Worm (Caenorhabditis elegans): ENCODE measurements around the gene nhr-121.

nhr-121 gene

DNA sequence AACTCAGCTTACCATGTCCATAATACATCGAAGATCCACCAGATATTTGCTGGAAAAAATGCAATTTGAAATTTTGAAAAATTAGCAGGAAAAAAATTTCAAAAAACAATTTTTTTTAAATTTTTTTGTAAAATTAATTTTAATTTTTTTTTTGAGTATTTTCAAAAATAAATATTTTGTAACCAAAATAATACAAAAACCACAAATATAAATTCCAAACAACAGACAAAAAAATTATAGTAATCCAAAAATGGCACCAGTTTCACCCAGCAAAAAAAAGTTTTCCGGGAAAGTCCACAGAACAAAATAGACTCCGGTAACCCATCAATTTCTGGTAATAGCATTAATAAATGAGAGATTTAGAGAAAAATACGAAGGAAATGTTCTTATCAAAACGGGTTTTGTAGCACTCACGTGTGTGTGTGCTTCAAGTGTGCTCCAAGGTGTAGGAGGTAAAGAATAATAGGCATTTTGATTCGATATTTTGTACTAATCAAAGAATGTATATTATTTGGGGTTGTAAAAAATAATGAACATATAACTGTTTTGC is at the start of gene nhr-121:
Gene nhr-121, minus strand, starts transcription at position 51 of the 550 bp plus-strand sequence.
- TF ChIP-seq unc-62 (GFP tag; optimal IDR thresholded peaks at IDR 0.05) (no peak), ceh-9 (tag; optimal IDR thresholded peaks at IDR 0.05) (no peak), pha-4 (tag; optimal IDR thresholded peaks at IDR 0.05) (peak; percentile 39), jun-1 (tag; optimal IDR thresholded peaks at IDR 0.05) (peak; percentile 21), elt-2 (tag; optimal IDR thresholded peaks at IDR 0.05) (peak; percentile 82), pqm-1 (tag; optimal IDR thresholded peaks at IDR 0.05) (peak; percentile 97)

DNA sequence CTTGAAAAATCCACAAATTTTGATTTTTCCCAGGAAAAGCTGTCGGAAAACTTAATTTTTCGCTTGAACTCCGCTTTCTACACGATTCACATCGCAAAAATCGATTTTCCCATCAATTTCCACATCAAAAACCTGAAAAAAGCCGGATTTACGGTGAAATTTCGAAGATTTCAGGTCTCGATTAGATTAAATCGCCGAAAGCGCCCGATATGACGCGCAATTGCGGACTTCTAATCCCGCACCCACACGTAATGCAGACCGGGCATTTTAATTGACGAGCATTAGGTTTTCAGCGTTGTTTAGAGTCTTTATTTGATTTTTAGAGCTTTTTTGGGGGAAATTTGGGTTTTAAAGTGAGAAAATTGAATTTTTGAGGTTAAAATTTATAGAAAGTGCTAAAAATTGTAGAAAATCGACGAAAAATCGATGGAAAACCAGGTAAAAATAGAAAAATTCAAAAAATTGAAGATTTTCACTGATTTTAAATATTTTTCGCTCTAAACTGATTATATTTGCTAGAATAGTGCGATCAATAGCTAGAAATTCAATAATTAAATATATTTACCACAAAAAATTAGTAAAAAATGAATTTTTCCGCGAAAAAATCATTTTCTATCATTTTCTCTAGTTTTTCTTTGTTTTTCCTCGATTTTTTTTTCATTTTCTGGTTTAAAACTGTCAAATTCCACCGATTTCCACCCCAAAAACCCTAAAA is 32.6 kb upstream of the nhr-121 start, which contains the start of gene Y54F10AL.1:
Gene Y54F10AL.1, plus strand, starts transcription at position 665 of the 715 bp plus-strand sequence.
- TF ChIP-seq lin-15B (tag; optimal IDR thresholded peaks at IDR 0.05): peak; percentile 39
- no peak for TF ChIP-seq snpc-4 (tag; optimal IDR thresholded peaks at IDR 0.05)
- TF ChIP-seq fkh-2 (tag; optimal IDR thresholded peaks at IDR 0.05): no peak
- TF ChIP-seq fkh-10 (GFP tag; optimal IDR thresholded peaks at IDR 0.05): no peak
- TF ChIP-seq ztf-4 (tag; optimal IDR thresholded peaks at IDR 0.05): no peak
- TF ChIP-seq nfya-1 (tag; optimal IDR thresholded peaks at IDR 0.05; ENCODE audit: insufficient read depth): peak; percentile 2
- TF ChIP-seq ceh-28 (tag; optimal IDR thresholded peaks at IDR 0.05): no peak
- peak; percentile 2 for TF ChIP-seq nhr-23 (tag; optimal IDR thresholded peaks at IDR 0.05)

DNA sequence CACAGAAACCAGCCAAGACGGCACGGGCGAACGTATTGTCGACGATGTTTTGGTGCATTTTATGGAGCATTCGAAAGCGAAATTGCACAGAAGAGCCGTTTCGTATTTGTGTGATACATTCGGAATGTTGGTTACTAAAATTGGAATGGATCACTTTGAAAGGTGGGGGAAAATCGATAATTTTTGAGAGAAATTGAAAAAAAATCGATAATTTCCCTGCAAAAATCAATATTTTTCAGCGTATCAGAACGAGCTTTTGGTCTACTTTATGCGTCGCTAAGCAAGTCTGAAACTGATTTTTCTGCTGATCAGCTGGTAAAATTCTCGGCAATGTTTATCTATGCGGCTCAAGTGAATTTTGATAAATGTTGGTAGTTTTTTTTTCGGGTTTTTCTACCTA is 28.1 kb upstream of the nhr-121 start:
- peak; percentile 78 for TF ChIP-seq ceh-28 (tag; optimal IDR thresholded peaks at IDR 0.05)
- no peak for TF ChIP-seq ceh-16 (tag; optimal IDR thresholded peaks at IDR 0.05)
- no peak for TF ChIP-seq ceh-82 (tag; optimal IDR thresholded peaks at IDR 0.05)
- TF ChIP-seq mml-1 (tag; optimal IDR thresholded peaks at IDR 0.05): no peak

DNA sequence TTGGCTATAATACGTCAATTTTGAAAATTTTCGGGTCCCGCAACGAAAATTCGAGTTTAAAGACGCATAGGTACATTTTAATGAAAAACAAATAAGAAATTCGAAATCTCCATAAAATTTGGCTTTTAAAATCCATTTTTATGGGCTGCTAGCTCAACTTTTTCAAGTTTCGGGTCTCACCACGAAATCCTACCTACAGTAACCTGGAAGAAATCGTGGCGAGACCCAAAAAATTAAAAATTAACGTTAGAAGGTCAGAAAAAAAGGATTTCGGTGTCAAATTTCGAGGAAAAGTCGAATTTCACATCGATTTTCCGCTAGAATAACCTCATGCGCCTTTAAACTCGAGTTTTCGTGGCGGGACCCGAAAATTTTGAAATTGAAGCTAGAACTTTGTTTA is 27.6 kb upstream of the nhr-121 start:
- TF ChIP-seq R02D3.7 (tag; optimal IDR thresholded peaks at IDR 0.05) (no peak), hmg-11 (tag; optimal IDR thresholded peaks at IDR 0.05) (no peak), elt-2 (tag; optimal IDR thresholded peaks at IDR 0.05) (no peak), fkh-2 (tag; optimal IDR thresholded peaks at IDR 0.05) (no peak), daf-12 (tag; optimal IDR thresholded peaks at IDR 0.05) (no peak), snpc-4 (tag; optimal IDR thresholded peaks at IDR 0.05) (no peak), egl-27 (tag; optimal IDR thresholded peaks at IDR 0.05) (no peak), nhr-23 (tag; optimal IDR thresholded peaks at IDR 0.05) (no peak), ceh-16 (tag; optimal IDR thresholded peaks at IDR 0.05) (no peak), lin-15B (tag; optimal IDR thresholded peaks at IDR 0.05) (no peak), ZK546.5 (tag; optimal IDR thresholded peaks at IDR 0.05) (no peak), elt-3 (tag; optimal IDR thresholded peaks at IDR 0.05) (no peak), pqm-1 (tag; optimal IDR thresholded peaks at IDR 0.05) (no peak), ztf-11 (tag; optimal IDR thresholded peaks at IDR 0.05) (no peak), skn-1 (tag; optimal IDR thresholded peaks at IDR 0.05) (no peak), ceh-28 (tag; optimal IDR thresholded peaks at IDR 0.05) (no peak), ztf-4 (tag; optimal IDR thresholded peaks at IDR 0.05) (no peak), lsy-12 (tag; optimal IDR thresholded peaks at IDR 0.05) (no peak), aly-2 (tag; optimal IDR thresholded peaks at IDR 0.05) (no peak), nhr-28 (tag; optimal IDR thresholded peaks at IDR 0.05) (no peak)

DNA sequence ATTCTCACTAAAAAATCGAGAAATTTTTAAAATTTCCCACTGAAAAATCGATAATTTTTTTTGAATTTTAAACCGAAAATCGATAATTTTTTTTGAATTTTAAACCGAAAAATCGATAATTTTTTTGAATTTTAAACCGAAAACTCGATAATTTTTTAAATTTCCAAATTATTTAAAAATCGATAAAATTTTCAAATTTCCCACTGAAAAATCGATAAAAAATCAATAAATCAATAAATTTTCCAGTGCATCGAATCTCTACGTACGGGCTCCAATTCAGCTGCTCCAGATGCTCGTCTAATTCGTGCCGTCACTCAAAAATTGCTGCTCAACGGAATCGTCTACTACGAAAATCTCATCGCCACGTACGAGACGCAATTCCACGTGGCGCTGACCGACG is 24.0 kb upstream of the nhr-121 start:
- TF ChIP-seq ceh-16 (tag; optimal IDR thresholded peaks at IDR 0.05) (no peak), ceh-28 (tag; optimal IDR thresholded peaks at IDR 0.05) (peak; percentile 97), jun-1 (tag; optimal IDR thresholded peaks at IDR 0.05) (no peak), lin-15B (tag; optimal IDR thresholded peaks at IDR 0.05) (no peak), sea-2 (GFP tag; optimal IDR thresholded peaks at IDR 0.05) (no peak), lsy-12 (tag; optimal IDR thresholded peaks at IDR 0.05) (no peak), zag-1 (tag; optimal IDR thresholded peaks at IDR 0.05) (no peak), fkh-10 (GFP tag; optimal IDR thresholded peaks at IDR 0.05) (no peak)

DNA sequence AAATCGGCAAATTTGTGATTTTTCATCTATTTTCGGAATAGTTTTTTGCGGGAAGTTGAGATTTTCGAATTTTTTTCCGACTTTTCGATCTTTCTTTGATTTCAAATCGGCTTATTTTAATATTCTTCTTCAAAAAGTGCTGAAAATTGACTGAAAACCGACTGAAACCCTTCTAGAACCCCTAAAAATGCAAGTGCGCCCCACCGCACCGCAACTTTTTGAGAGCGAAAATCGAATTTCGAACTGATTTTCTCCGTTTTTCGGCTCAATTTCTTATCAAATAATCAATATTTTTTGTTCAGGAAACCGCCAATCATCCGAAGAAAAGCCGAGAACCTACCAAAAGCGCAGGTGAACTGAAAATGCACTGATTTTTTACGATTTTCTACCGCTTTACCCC is 22.7 kb upstream of the nhr-121 start:
- TF ChIP-seq tbx-2 (tag; optimal IDR thresholded peaks at IDR 0.05): no peak
- TF ChIP-seq egl-27 (tag; optimal IDR thresholded peaks at IDR 0.05): no peak
- no peak for TF ChIP-seq aly-2 (tag; optimal IDR thresholded peaks at IDR 0.05)
- no peak for TF ChIP-seq ZK546.5 (tag; optimal IDR thresholded peaks at IDR 0.05)
